Worm (Caenorhabditis elegans): ENCODE measurements around the gene obr-1.
A peak's percentile ranks its signal among the peaks of the same experiment; 100 is the strongest.

obr-1 gene

ce11 chrIII:11270795-11271194 lies at the start of gene obr-1:
Gene obr-1, minus strand, starts transcription at chrIII:11270895.
- TF ChIP-seq mab-5 (tag; optimal IDR thresholded peaks at IDR 0.05), result no peak
- no peak for TF ChIP-seq nhr-6 (tag; optimal IDR thresholded peaks at IDR 0.05)
- no peak for TF ChIP-seq nhr-21 (tag; optimal IDR thresholded peaks at IDR 0.05)
- TF ChIP-seq elt-1 (tag; optimal IDR thresholded peaks at IDR 0.05), result no peak
- TF ChIP-seq ztf-1 (GFP tag; conservative IDR thresholded peaks at IDR 0.05), result no peak
- TF ChIP-seq crh-2 (tag; optimal IDR thresholded peaks at IDR 0.05), result no peak
- TF ChIP-seq dmd-4 (tag; optimal IDR thresholded peaks at IDR 0.05), result no peak
- TF ChIP-seq nhr-10 (tag; optimal IDR thresholded peaks at IDR 0.05), result no peak
- TF ChIP-seq nhr-25 (tag; optimal IDR thresholded peaks at IDR 0.05), result no peak
- TF ChIP-seq blmp-1 (tag; optimal IDR thresholded peaks at IDR 0.05; ENCODE audit: insufficient read depth), result no peak
- no peak for TF ChIP-seq egl-27 (tag; optimal IDR thresholded peaks at IDR 0.05)
- TF ChIP-seq ama-1 (optimal IDR thresholded peaks at IDR 0.05), result no peak
- TF ChIP-seq nhr-129 (tag; optimal IDR thresholded peaks at IDR 0.05), result no peak
- no peak for TF ChIP-seq sma-3 (GFP tag; optimal IDR thresholded peaks at IDR 0.05)
- TF ChIP-seq lin-11 (tag; optimal IDR thresholded peaks at IDR 0.05), result no peak

ce11 chrIII:11318131-11318530 lies 47.4 kb upstream of the obr-1 start, which contains the start of gene teg-1:
Gene teg-1, minus strand, starts transcription at chrIII:11318231.
- TF ChIP-seq crh-2 (tag; optimal IDR thresholded peaks at IDR 0.05) (no peak), nhr-10 (tag; optimal IDR thresholded peaks at IDR 0.05) (no peak), ztf-1 (GFP tag; conservative IDR thresholded peaks at IDR 0.05) (no peak), alr-1 (tag; optimal IDR thresholded peaks at IDR 0.05) (no peak), peb-1 (tag; optimal IDR thresholded peaks at IDR 0.05) (no peak), nhr-12 (tag; optimal IDR thresholded peaks at IDR 0.05) (no peak), sma-9 (GFP tag; optimal IDR thresholded peaks at IDR 0.05) (no peak), sma-9 (tag; optimal IDR thresholded peaks at IDR 0.05) (no peak), mdl-1 (tag; optimal IDR thresholded peaks at IDR 0.05) (no peak), snpc-4 (tag; optimal IDR thresholded peaks at IDR 0.05) (no peak), unc-55 (GFP tag; optimal IDR thresholded peaks at IDR 0.05) (no peak), nhr-25 (tag; optimal IDR thresholded peaks at IDR 0.05) (no peak), lin-39 (tag; optimal IDR thresholded peaks at IDR 0.05) (no peak), skn-1 (tag; optimal IDR thresholded peaks at IDR 0.05) (no peak), ceh-82 (tag; optimal IDR thresholded peaks at IDR 0.05) (no peak), nhr-77 (tag; optimal IDR thresholded peaks at IDR 0.05) (no peak)

ce11 chrIII:11317164-11317620 lies 46.5 kb upstream of the obr-1 start, which contains the start of gene mcm-10:
Gene mcm-10, plus strand, starts transcription at chrIII:11317570.
- TF ChIP-seq crh-2 (tag; optimal IDR thresholded peaks at IDR 0.05), result peak; percentile 69
- no peak for TF ChIP-seq sma-9 (GFP tag; optimal IDR thresholded peaks at IDR 0.05)
- TF ChIP-seq sma-9 (tag; optimal IDR thresholded peaks at IDR 0.05), result no peak
- no peak for TF ChIP-seq zag-1 (tag; optimal IDR thresholded peaks at IDR 0.05)
- no peak for TF ChIP-seq snpc-4 (tag; optimal IDR thresholded peaks at IDR 0.05)
- TF ChIP-seq ztf-1 (GFP tag; conservative IDR thresholded peaks at IDR 0.05), result no peak
- TF ChIP-seq nhr-25 (tag; optimal IDR thresholded peaks at IDR 0.05), result peak; percentile 49
- TF ChIP-seq nhr-21 (tag; optimal IDR thresholded peaks at IDR 0.05), result peak; percentile 26
- peak; percentile 88 for TF ChIP-seq sma-3 (GFP tag; optimal IDR thresholded peaks at IDR 0.05)
- peak; percentile 73 for TF ChIP-seq F13H6.1 (tag; optimal IDR thresholded peaks at IDR 0.05)
- TF ChIP-seq peb-1 (tag; optimal IDR thresholded peaks at IDR 0.05), result no peak
- TF ChIP-seq mbf-1 (tag; optimal IDR thresholded peaks at IDR 0.05), result no peak
- no peak for TF ChIP-seq nhr-11 (tag; optimal IDR thresholded peaks at IDR 0.05)
- TF ChIP-seq lin-11 (tag; optimal IDR thresholded peaks at IDR 0.05), result peak; percentile 57
- TF ChIP-seq ztf-4 (tag; optimal IDR thresholded peaks at IDR 0.05), result no peak
- no peak for TF ChIP-seq elt-3 (tag; optimal IDR thresholded peaks at IDR 0.05)
- TF ChIP-seq nhr-237 (tag; optimal IDR thresholded peaks at IDR 0.05), result peak; percentile 28
- peak; percentile 81 for TF ChIP-seq unc-55 (GFP tag; optimal IDR thresholded peaks at IDR 0.05)
- peak; percentile 72 for TF ChIP-seq nhr-129 (tag; optimal IDR thresholded peaks at IDR 0.05)
- peak; percentile 25 for TF ChIP-seq mab-5 (tag; optimal IDR thresholded peaks at IDR 0.05)
- peak; percentile 66 for TF ChIP-seq lin-13 (GFP tag; optimal IDR thresholded peaks at IDR 0.05)
- TF ChIP-seq lsy-2 (tag; optimal IDR thresholded peaks at IDR 0.05), result peak; percentile 70 to 83
- no peak for TF ChIP-seq nhr-12 (tag; optimal IDR thresholded peaks at IDR 0.05)
- no peak for TF ChIP-seq ztf-11 (tag; optimal IDR thresholded peaks at IDR 0.05)
- TF ChIP-seq R02D3.7 (tag; optimal IDR thresholded peaks at IDR 0.05), result no peak
- peak; percentile 89 for TF ChIP-seq gmeb-1 (tag; optimal IDR thresholded peaks at IDR 0.05)
- TF ChIP-seq Y55F3AM.14 (GFP tag; optimal IDR thresholded peaks at IDR 0.05), result peak; percentile 45
- TF ChIP-seq fos-1 (tag; optimal IDR thresholded peaks at IDR 0.05), result peak; percentile 1
- peak; percentile 86 for TF ChIP-seq C34F6.9 (tag; optimal IDR thresholded peaks at IDR 0.05)
- no peak for TF ChIP-seq alr-1 (tag; optimal IDR thresholded peaks at IDR 0.05)
